Fruit fly (Drosophila melanogaster) whole organism, embryonic: Measurements from ENCODE around the gene CG34148.

Source experiments
- C15 ChIP-seq: fragments of 200-800 bp; sonication (Bioruptor generic); IDR thresholded peaks from 3 replicates; pipeline ENCODE4 v1.3.6; 2022; ENCODE audit warnings: missing biosample characterization, missing genetic modification characterization
- CG10209 ChIP-seq: fragments of 200-800 bp; sonication (Bioruptor generic); optimal IDR thresholded peaks from 3 replicates; lab custom pipeline; 2017; ENCODE audit warnings: missing biosample characterization, mild to moderate bottlenecking, missing genetic modification characterization, missing genetic modification reagents
- CG10366 ChIP-seq: fragments of 200-800 bp; sonication (Bioruptor generic); IDR thresholded peaks from 2 replicates; pipeline ENCODE4 v1.3.6; 2022; ENCODE audit warnings: missing biosample characterization, missing genetic modification characterization
- CG13894 ChIP-seq: fragments of 200-800 bp; sonication (Bioruptor generic); optimal IDR thresholded peaks from 3 replicates; lab custom pipeline; 2018; ENCODE audit warnings: missing biosample characterization, mild to moderate bottlenecking, missing genetic modification characterization, moderate library complexity
- CG14014 ChIP-seq: fragments of 200-800 bp; sonication (Bioruptor generic); IDR thresholded peaks from 2 replicates; pipeline ENCODE4 v1.3.6; 2022; ENCODE audit warnings: missing biosample characterization, missing genetic modification characterization
- CG17186 ChIP-seq: fragments of 200-800 bp; sonication (Bioruptor generic); optimal IDR thresholded peaks from 3 replicates; lab custom pipeline; 2017; ENCODE audit warnings: missing biosample characterization, missing genetic modification reagents, missing genetic modification characterization
- CG17359 ChIP-seq: fragments of 200-800 bp; sonication (Bioruptor generic); optimal IDR thresholded peaks from 3 replicates; lab custom pipeline; 2018; ENCODE audit warnings: missing biosample characterization, mild to moderate bottlenecking, missing genetic modification characterization, moderate library complexity
- CG17361 ChIP-seq: fragments of 200-800 bp; sonication (Bioruptor generic); IDR thresholded peaks from 3 replicates; pipeline ENCODE4 v1.3.6; 2022; ENCODE audit warnings: missing biosample characterization, missing genetic modification characterization
- CG2199 ChIP-seq: fragments of 200-800 bp; sonication (Bioruptor generic); IDR thresholded peaks from 3 replicates; pipeline ENCODE4 v1.3.6; 2022; ENCODE audit warnings: missing biosample characterization, missing genetic modification characterization
- CG2202 ChIP-seq: fragments of 200-800 bp; sonication (Bioruptor generic); optimal IDR thresholded peaks from 2 replicates; lab custom pipeline; 2018; ENCODE audit warnings: missing biosample characterization, mild to moderate bottlenecking, missing genetic modification characterization
- CG30431 ChIP-seq: fragments of 200-800 bp; sonication (Bioruptor generic); optimal IDR thresholded peaks from 2 replicates; lab custom pipeline; 2017; ENCODE audit warnings: missing biosample characterization, missing genetic modification characterization
- CG3281 ChIP-seq: fragments of 200-800 bp; sonication (Bioruptor generic); optimal IDR thresholded peaks from 3 replicates; lab custom pipeline; 2017; ENCODE audit warnings: missing biosample characterization, mild to moderate bottlenecking, missing genetic modification characterization
- CG3407 ChIP-seq: fragments of 200-800 bp; sonication (Bioruptor generic); optimal IDR thresholded peaks from 2 replicates; lab custom pipeline; 2018; ENCODE audit warnings: missing biosample characterization, mild to moderate bottlenecking, missing genetic modification characterization
- CG34376 ChIP-seq: fragments of 200-800 bp; sonication (Bioruptor generic); optimal IDR thresholded peaks from 2 replicates; lab custom pipeline; 2018; ENCODE audit warnings: missing biosample characterization, mild to moderate bottlenecking, missing genetic modification characterization
- CG3838 ChIP-seq: fragments of 200-800 bp; sonication (Bioruptor generic); optimal IDR thresholded peaks from 3 replicates; lab custom pipeline; 2016; ENCODE audit warnings: missing biosample characterization, missing genetic modification characterization
- CG7786 ChIP-seq: fragments of 200-800 bp; sonication (Bioruptor generic); optimal IDR thresholded peaks from 2 replicates; lab custom pipeline; 2016; ENCODE audit warnings: missing biosample characterization, missing genetic modification characterization
- CG8388 ChIP-seq: fragments of 200-800 bp; sonication (Bioruptor generic); optimal IDR thresholded peaks from 2 replicates; lab custom pipeline; 2019; ENCODE audit warnings: missing biosample characterization, mild to moderate bottlenecking, missing genetic modification characterization, moderate library complexity
- CkIIα-i1 ChIP-seq: fragments of 200-800 bp; sonication (Bioruptor generic); IDR thresholded peaks from 2 replicates; pipeline ENCODE4 v1.3.6; 2022; ENCODE audit warnings: missing biosample characterization, missing genetic modification characterization
- CoRest ChIP-seq: fragments of 200-800 bp; sonication (Bioruptor generic); optimal IDR thresholded peaks from 3 replicates; lab custom pipeline; 2018; ENCODE audit warnings: missing biosample characterization, mild to moderate bottlenecking, missing genetic modification characterization, moderate library complexity
- Dip2 ChIP-seq: fragments of 200-800 bp; sonication (Bioruptor generic); IDR thresholded peaks from 2 replicates; pipeline ENCODE4 v1.3.6; 2022; ENCODE audit warnings: missing biosample characterization, missing genetic modification characterization
- HLH4C ChIP-seq: fragments of 200-800 bp; sonication (Bioruptor generic); IDR thresholded peaks from 3 replicates; pipeline ENCODE4 v1.3.6; 2022; ENCODE audit warnings: missing biosample characterization, missing genetic modification characterization; ENCODE audit not compliant: partially characterized antibody
- HmgD ChIP-seq: fragments of 200-800 bp; sonication (Bioruptor generic); optimal IDR thresholded peaks from 3 replicates; lab custom pipeline; 2016; ENCODE audit warnings: missing biosample characterization, missing genetic modification characterization
- Hmx ChIP-seq: fragments of 200-800 bp; sonication (Bioruptor generic); optimal IDR thresholded peaks from 2 replicates; lab custom pipeline; 2016; ENCODE audit warnings: missing biosample characterization, missing genetic modification characterization
- Hr78 ChIP-seq, 2 experiments: fragments of 200-800 bp in 1 of 2; fragments of >200 bp in 1 of 2; sonication (Bioruptor generic) in 1 of 2; optimal IDR thresholded peaks; 2 replicates each; lab custom pipeline; 2017 to 2019; ENCODE audit warnings: missing biosample characterization in 2 of 2, missing genetic modification characterization in 2 of 2, mild to moderate bottlenecking in 1 of 2, moderate library complexity in 1 of 2
- Lhr ChIP-seq: fragments of 200-800 bp; sonication (Bioruptor generic); optimal IDR thresholded peaks from 3 replicates; lab custom pipeline; 2017; ENCODE audit warnings: mild to moderate bottlenecking, missing biosample characterization, missing genetic modification reagents, missing genetic modification characterization
- Lpt ChIP-seq: fragments of >200 bp; optimal IDR thresholded peaks from 2 replicates; lab custom pipeline; 2018; ENCODE audit warnings: missing biosample characterization, missing genetic modification characterization
- MBD-R2 ChIP-seq: fragments of 200-800 bp; sonication (Bioruptor generic); IDR thresholded peaks from 2 replicates; pipeline ENCODE4 v1.3.6; 2022; ENCODE audit warnings: missing biosample characterization, missing genetic modification characterization
- Med ChIP-seq: fragments of 200-800 bp; sonication (Bioruptor generic); peaks from one replicate; lab custom pipeline; 2016; ENCODE audit warnings: missing biosample characterization, missing genetic modification characterization, mild to moderate bottlenecking, inconsistent platforms, moderate library complexity
- NC2α ChIP-seq: fragments of 200-800 bp; sonication (Bioruptor generic); optimal IDR thresholded peaks from 2 replicates; lab custom pipeline; 2016; ENCODE audit warnings: missing biosample characterization, missing genetic modification characterization
- NFAT ChIP-seq: fragments of 200-800 bp; sonication (Bioruptor generic); IDR thresholded peaks from 2 replicates; pipeline ENCODE4 v1.3.6; 2022; ENCODE audit warnings: missing biosample characterization, missing genetic modification characterization
- Nf-YA ChIP-seq: fragments of 200-800 bp; sonication (Bioruptor generic); IDR thresholded peaks from 2 replicates; pipeline ENCODE4 v1.3.6; 2022; ENCODE audit warnings: missing biosample characterization, missing genetic modification characterization
- Ravus ChIP-seq: fragments of 200-800 bp; sonication (Bioruptor generic); IDR thresholded peaks from 2 replicates; pipeline ENCODE4 v1.3.6; 2022; ENCODE audit warnings: missing biosample characterization, missing genetic modification characterization
- Rfx ChIP-seq: fragments of 200-800 bp; sonication (Bioruptor generic); IDR thresholded peaks from 2 replicates; pipeline ENCODE4 v1.3.6; 2022; ENCODE audit warnings: missing biosample characterization, missing genetic modification characterization
- chif ChIP-seq, 2 experiments: fragments of 200-800 bp; sonication (Bioruptor generic); optimal IDR thresholded peaks; 3 replicates each; lab custom pipeline; 2016; ENCODE audit warnings: missing biosample characterization in 2 of 2, missing genetic modification characterization in 2 of 2
- chn ChIP-seq: fragments of 200-800 bp; sonication (Bioruptor generic); optimal IDR thresholded peaks from 2 replicates; lab custom pipeline; 2016; ENCODE audit warnings: missing biosample characterization, missing genetic modification characterization
- crc ChIP-seq: fragments of 200-800 bp; sonication (Bioruptor generic); optimal IDR thresholded peaks from 2 replicates; lab custom pipeline; 2016; ENCODE audit warnings: missing biosample characterization, missing genetic modification characterization
- fd64A ChIP-seq: fragments of 200-800 bp; sonication (Bioruptor generic); optimal IDR thresholded peaks from 3 replicates; lab custom pipeline; 2018; ENCODE audit warnings: missing biosample characterization, mild to moderate bottlenecking, missing genetic modification characterization
- gfzf ChIP-seq: fragments of 200-800 bp; sonication (Bioruptor generic); optimal IDR thresholded peaks from 2 replicates; lab custom pipeline; 2016; ENCODE audit warnings: missing biosample characterization, mild to moderate bottlenecking, missing genetic modification characterization, moderate library complexity
- grau ChIP-seq: fragments of 200-800 bp; optimal IDR thresholded peaks from 3 replicates; lab custom pipeline; 2019; ENCODE audit warnings: missing biosample characterization, mild to moderate bottlenecking, missing genetic modification characterization, moderate library complexity
- gsb ChIP-seq: fragments of 200-800 bp; sonication (Bioruptor generic); IDR thresholded peaks from 2 replicates; pipeline ENCODE4 v1.3.6; 2022; ENCODE audit warnings: missing biosample characterization, missing genetic modification characterization
- jigr1 ChIP-seq: fragments of 200-800 bp; sonication (Bioruptor generic); IDR thresholded peaks from 3 replicates; pipeline ENCODE4 v1.3.6; 2022; ENCODE audit warnings: missing biosample characterization, missing genetic modification characterization
- onecut ChIP-seq: fragments of 200-800 bp; sonication (Bioruptor generic); IDR thresholded peaks from 2 replicates; pipeline ENCODE4 v1.3.6; 2022; ENCODE audit warnings: missing biosample characterization, missing genetic modification characterization
- sd ChIP-seq: fragments of 200-800 bp; sonication (Bioruptor generic); optimal IDR thresholded peaks from 3 replicates; lab custom pipeline; 2018; ENCODE audit warnings: missing biosample characterization, mild to moderate bottlenecking, missing genetic modification characterization, moderate library complexity
- sens ChIP-seq: fragments of 200-800 bp; sonication (Bioruptor generic); peaks from one replicate; lab custom pipeline; 2016; ENCODE audit warnings: missing biosample characterization, missing genetic modification characterization
- sr ChIP-seq: fragments of 200-800 bp; sonication (Bioruptor generic); IDR thresholded peaks from 3 replicates; pipeline ENCODE4 v1.3.6; 2022; ENCODE audit warnings: missing biosample characterization, missing genetic modification characterization
- stwl ChIP-seq: fragments of 200-800 bp; sonication (Bioruptor generic); optimal IDR thresholded peaks from 3 replicates; lab custom pipeline; 2018; ENCODE audit warnings: missing biosample characterization, mild to moderate bottlenecking, missing genetic modification characterization, moderate library complexity
- tgo ChIP-seq: fragments of 200-800 bp; sonication (Bioruptor generic); IDR thresholded peaks from 3 replicates; pipeline ENCODE4 v1.3.6; 2022; ENCODE audit warnings: missing biosample characterization, missing genetic modification characterization
- tup ChIP-seq: fragments of 200-800 bp; sonication (Bioruptor generic); optimal IDR thresholded peaks from 2 replicates; lab custom pipeline; 2016; ENCODE audit warnings: missing biosample characterization, mild to moderate bottlenecking, missing genetic modification characterization, moderate library complexity
- twi ChIP-seq: fragments of 200-800 bp; optimal IDR thresholded peaks from 2 replicates; lab custom pipeline; 2019; ENCODE audit warnings: missing biosample characterization, mild to moderate bottlenecking, missing genetic modification characterization, moderate library complexity
- wor ChIP-seq: fragments of 200-800 bp; sonication (Bioruptor generic); IDR thresholded peaks from 2 replicates; pipeline ENCODE4 v1.3.6; 2022; ENCODE audit warnings: missing biosample characterization, missing genetic modification characterization

Gene CG34148

DNA sequence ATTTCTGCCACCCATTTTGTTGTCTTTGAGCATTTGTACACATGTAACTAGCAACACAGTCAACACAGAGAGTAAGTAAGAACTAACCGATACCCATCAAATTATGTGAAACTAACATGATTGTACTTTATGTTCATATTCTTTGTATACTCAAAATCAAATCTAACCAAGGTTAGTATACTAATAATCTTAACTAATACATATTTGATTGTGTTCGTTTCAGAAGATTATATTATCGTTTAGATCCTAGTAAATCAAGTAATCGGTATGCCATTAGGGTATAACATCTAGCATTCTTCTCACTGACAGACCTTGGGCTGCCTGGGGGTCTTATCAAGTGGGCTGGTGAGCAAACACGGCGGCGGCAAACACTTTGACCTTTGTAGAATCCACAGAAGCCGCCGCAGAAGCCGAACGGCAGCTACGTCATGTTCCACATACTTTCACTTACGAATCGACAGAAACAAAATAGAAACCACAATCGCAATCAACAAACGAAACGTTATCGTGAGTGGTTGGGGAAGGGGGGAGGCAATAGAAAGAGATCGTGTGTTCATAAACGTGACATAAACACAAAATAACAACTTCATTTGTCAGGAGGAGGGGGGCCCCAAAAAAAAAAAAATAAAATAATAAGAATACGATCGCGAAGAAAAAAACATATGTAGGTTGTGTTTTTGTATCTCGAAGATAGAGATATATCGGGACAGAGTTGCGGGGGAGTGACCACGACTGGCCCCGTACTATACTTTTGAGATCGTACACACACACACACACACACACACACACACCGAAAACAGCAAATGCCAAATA, 42.9 kb downstream of the CG34148 start (continued):
- TF ChIP-seq CG34376 (GFP tag; lab: Kevin White, UChicago) (no peak), CG8388 (GFP tag; lab: Kevin White, UChicago) (peak; percentile 1), C15 (GFP tag; lab: Robert Waterston, UW) (no peak), gfzf (GFP tag; lab: Kevin White, UChicago) (no peak), fd64A (GFP tag; lab: Kevin White, UChicago) (peak; percentile 4), tup (GFP tag; lab: Kevin White, UChicago) (no peak), NFAT (GFP tag; lab: Robert Waterston, UW) (no peak), CG3407 (GFP tag; lab: Kevin White, UChicago) (peak; percentile 7), CG3838 (GFP tag; lab: Kevin White, UChicago) (peak; percentile 29), CG30431 (GFP tag; lab: Kevin White, UChicago) (no peak), CoRest (tag; lab: Kevin White, UChicago) (no peak), HLH4C (peak; percentile 56; the same call in 2 of the 3 replicates), NC2α (no peak), sd (tag; lab: Kevin White, UChicago) (peak; percentile 35), Rfx (GFP tag; lab: Robert Waterston, UW) (no peak), CG3281 (GFP tag; lab: Kevin White, UChicago) (no peak), Nf-YA (GFP tag; lab: Robert Waterston, UW) (no peak), grau (tag; lab: Kevin White, UChicago) (peak; percentile 6), chif (GFP tag; optimal IDR thresholded peaks at IDR 0.05; lab: Kevin White, UChicago) (peak in 1 of 2 experiments; percentile 39), CG2202 (tag; lab: Kevin White, UChicago) (peak; percentile 48), crc (GFP tag; lab: Kevin White, UChicago) (no peak), CG10209 (GFP tag; lab: Kevin White, UChicago) (peak; percentile 14), CG14014 (GFP tag; lab: Robert Waterston, UW) (no peak), sens (peak; percentile 91), tgo (GFP tag; lab: Robert Waterston, UW) (no peak), twi (tag; lab: Kevin White, UChicago) (peak; percentile 33), Lhr (GFP tag; lab: Kevin White, UChicago) (peak; percentile 29), stwl (tag; lab: Kevin White, UChicago) (no peak), CkIIα-i1 (GFP tag; lab: Robert Waterston, UW) (no peak), sr (GFP tag; lab: Robert Waterston, UW) (peak; percentile 64; the same call in 1 of the 3 replicates), CG13894 (tag; lab: Kevin White, UChicago) (peak; percentile 7), CG10366 (no peak), Hmx (GFP tag; lab: Kevin White, UChicago) (no peak), wor (GFP tag; lab: Robert Waterston, UW) (no peak), jigr1 (no peak), chn (GFP tag; lab: Kevin White, UChicago) (no peak), Dip2 (GFP tag; lab: Robert Waterston, UW) (no peak), MBD-R2 (GFP tag; lab: Robert Waterston, UW) (no peak), HmgD (GFP tag; lab: Kevin White, UChicago) (no peak), Ravus (GFP tag; lab: Robert Waterston, UW) (no peak), Med (GFP tag; lab: Kevin White, UChicago) (peak; percentile 30), Hr78 (GFP tag; optimal IDR thresholded peaks at IDR 0.05; lab: Kevin White, UChicago) (peak in 1 of 2 experiments; percentile 88), CG7786 (GFP tag; lab: Kevin White, UChicago) (no peak), CG2199 (GFP tag; lab: Robert Waterston, UW) (no peak), CG17359 (tag; lab: Kevin White, UChicago) (peak; percentile 2), Lpt (GFP tag; lab: Kevin White, UChicago) (no peak), onecut (GFP tag; lab: Robert Waterston, UW) (no peak), CG17361 (GFP tag; lab: Robert Waterston, UW) (peak; percentile 44; the same call in 1 of the 3 replicates), gsb (GFP tag; lab: Robert Waterston, UW) (no peak), CG17186 (no peak)
